Worm (Caenorhabditis elegans): ENCODE data around the gene C17B7.12.

Gene C17B7.12

ce11 chrV:3388299-3388698 lies 35.3 kb downstream of the C17B7.12 start (continued):
- TF ChIP-seq ceh-91 (GFP tag; IDR thresholded peaks at IDR 0.05) (no peak), athp-1 (tag; optimal IDR thresholded peaks at IDR 0.05) (no peak), lin-54 (GFP tag; optimal IDR thresholded peaks at IDR 0.05) (no peak), sdz-38 (tag; optimal IDR thresholded peaks at IDR 0.05) (no peak), B0019.2 (GFP tag; conservative IDR thresholded peaks at IDR 0.05) (no peak), C06A6.2 (GFP tag; conservative IDR thresholded peaks at IDR 0.05) (no peak), let-607 (tag; optimal IDR thresholded peaks at IDR 0.05) (no peak), die-1 (tag; optimal IDR thresholded peaks at IDR 0.05) (no peak), lin-35 (GFP tag; optimal IDR thresholded peaks at IDR 0.05) (no peak), aptf-3 (GFP tag; IDR thresholded peaks at IDR 0.05) (no peak), ztf-28 (GFP tag; IDR thresholded peaks at IDR 0.05) (no peak), madf-6 (GFP tag; IDR thresholded peaks at IDR 0.05) (no peak), cebp-2 (GFP tag; IDR thresholded peaks at IDR 0.05) (no peak), zim-3 (tag; optimal IDR thresholded peaks at IDR 0.05) (no peak), nhr-27 (tag; optimal IDR thresholded peaks at IDR 0.05) (no peak), snpc-3.4 (tag; optimal IDR thresholded peaks at IDR 0.05) (no peak)

- TF ChIP-seq tbp1 (GFP tag; optimal IDR thresholded peaks at IDR 0.05) (peak; percentile 12), lin-54 (GFP tag; optimal IDR thresholded peaks at IDR 0.05) (no peak), F39B2.1 (GFP tag; IDR thresholded peaks at IDR 0.05) (no peak), atf-7 (tag; optimal IDR thresholded peaks at IDR 0.05) (peak; percentile 16), somi-1 (GFP tag; optimal IDR thresholded peaks at IDR 0.05) (peak; percentile 78), F22D6.2 (tag; optimal IDR thresholded peaks at IDR 0.05) (no peak), lin-35 (GFP tag; optimal IDR thresholded peaks at IDR 0.05) (peak in 1 of 3 experiments; percentile 72), ccch-3 (GFP tag; optimal IDR thresholded peaks at IDR 0.05) (no peak), B0035.1 (tag; optimal IDR thresholded peaks at IDR 0.05) (no peak), mcd-1 (GFP tag; IDR thresholded peaks at IDR 0.05) (peak; percentile 37; the same call in 1 of the 2 replicates), die-1 (tag; optimal IDR thresholded peaks at IDR 0.05) (no peak), attf-3 (GFP tag; conservative IDR thresholded peaks at IDR 0.05) (no peak), ztf-26 (tag; optimal IDR thresholded peaks at IDR 0.05) (peak; percentile 53), ztf-18 (tag; optimal IDR thresholded peaks at IDR 0.05) (no peak), cebp-1 (GFP tag; IDR thresholded peaks at IDR 0.05) (no peak), cebp-1 (tag; optimal IDR thresholded peaks at IDR 0.05) (no peak), K11D2.4 (GFP tag; IDR thresholded peaks at IDR 0.05) (0 out of 2 replicates have a peak, but pooled peaks have one; percentile 66), mel-28 (tag; optimal IDR thresholded peaks at IDR 0.05; ENCODE audit: borderline replicate concordance) (no peak), ceh-27 (GFP tag; optimal IDR thresholded peaks at IDR 0.05) (peak; percentile 27), nhr-27 (tag; optimal IDR thresholded peaks at IDR 0.05) (no peak), nhr-80 (tag; optimal IDR thresholded peaks at IDR 0.05) (peak; percentile 75), snpc-4 (GFP tag; optimal IDR thresholded peaks at IDR 0.05) (no peak), snpc-4 (tag; optimal IDR thresholded peaks at IDR 0.05) (peak in 1 of 4 experiments; percentile 36), tlf-1 (GFP tag; optimal IDR thresholded peaks at IDR 0.05) (no peak), ztf-6 (GFP tag; IDR thresholded peaks at IDR 0.05) (no peak), F23B12.7 (tag; optimal IDR thresholded peaks at IDR 0.05; ENCODE audit: insufficient read depth) (no peak), nfyb-1 (GFP tag; IDR thresholded peaks at IDR 0.05) (0 out of 2 replicates have a peak, but pooled peaks have one; percentile 47), attf-5 (GFP tag; optimal IDR thresholded peaks at IDR 0.05) (peak; percentile 54), C06A6.2 (GFP tag; conservative IDR thresholded peaks at IDR 0.05) (peak; percentile 44; the same call in 1 of the 2 replicates), hmg-1.2 (GFP tag; IDR thresholded peaks at IDR 0.05) (peak; percentile 58; the same call in 1 of the 2 replicates)
Measured at ce11 chrV:3391005-3391404, 38.0 kb downstream of the C17B7.12 start.

Measured in whole organism, young adult.